Worm (Caenorhabditis elegans): Measurements from ENCODE around the gene F53B2.5.

DNA sequence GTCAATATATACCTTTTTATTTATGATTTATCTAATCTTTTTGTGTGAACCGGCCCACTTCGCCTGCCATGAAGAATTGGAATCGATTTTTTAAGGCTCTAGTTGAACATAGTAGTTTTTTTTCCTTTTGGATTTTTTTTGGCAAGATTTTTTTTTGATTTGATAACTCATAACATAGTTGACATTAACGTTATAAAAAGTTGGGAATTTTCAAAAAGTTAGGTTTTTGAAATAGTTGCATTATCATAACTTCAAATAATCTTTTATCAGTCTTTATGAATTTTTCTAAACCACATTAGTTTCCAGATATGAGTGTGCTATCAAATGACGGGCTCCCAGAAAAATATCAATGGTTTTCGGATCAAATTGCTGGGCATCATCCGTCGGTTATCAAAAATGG lies 16.9 kb upstream of the F53B2.5 start, which contains the start of gene ipmk-1:
- TF ChIP-seq mdl-1 (tag; optimal IDR thresholded peaks at IDR 0.05) (no peak), ama-1 (optimal IDR thresholded peaks at IDR 0.05) (no peak), fos-1 (tag; optimal IDR thresholded peaks at IDR 0.05) (no peak), nhr-11 (tag; optimal IDR thresholded peaks at IDR 0.05) (no peak), F13H6.1 (tag; optimal IDR thresholded peaks at IDR 0.05) (no peak), unc-62 (GFP tag; optimal IDR thresholded peaks at IDR 0.05) (no peak), ztf-4 (tag; optimal IDR thresholded peaks at IDR 0.05) (no peak), nhr-12 (tag; optimal IDR thresholded peaks at IDR 0.05) (no peak), lin-39 (tag; optimal IDR thresholded peaks at IDR 0.05) (no peak), blmp-1 (tag; optimal IDR thresholded peaks at IDR 0.05; ENCODE audit: insufficient read depth) (no peak), nhr-129 (tag; optimal IDR thresholded peaks at IDR 0.05) (no peak), elt-1 (tag; optimal IDR thresholded peaks at IDR 0.05) (no peak), nhr-237 (tag; optimal IDR thresholded peaks at IDR 0.05) (no peak), ZK546.5 (tag; optimal IDR thresholded peaks at IDR 0.05) (no peak)
